Fruit fly (Drosophila melanogaster) S2 (cell line): ENCODE results near the gene gammaSnap2.

Source experiments
- CG8478 ChIP-seq: fragments of >200 bp; optimal IDR thresholded peaks from 2 replicates; lab custom pipeline; 2018
- CTCF ChIP-seq, 2 experiments: fragments of >200 bp; optimal IDR thresholded peaks; 2 replicates each; lab custom pipeline; 2018

Gene gammaSnap2

DNA sequence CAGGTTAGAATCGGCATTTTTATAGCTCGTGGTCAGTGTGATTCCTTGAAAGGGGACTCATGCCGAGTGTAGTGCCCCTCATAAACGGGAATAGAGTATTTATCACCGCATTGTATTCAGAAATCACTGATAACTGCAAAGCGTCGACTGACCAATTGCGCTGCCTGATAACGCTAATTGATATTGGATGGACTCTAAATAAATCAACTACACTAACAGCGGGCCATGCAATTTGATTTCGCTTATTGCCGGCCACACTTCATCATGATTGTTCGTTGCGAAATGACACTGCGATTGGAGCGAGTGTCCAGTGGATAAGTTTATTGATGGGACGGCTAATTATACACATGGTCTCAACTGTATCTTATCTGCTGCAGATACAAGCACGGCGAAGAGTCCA is 1.6 kb downstream of the gammaSnap2 start:
- no peak for TF ChIP-seq CTCF (optimal IDR thresholded peaks at IDR 0.05; lab: Kevin White, UChicago)
- no peak for TF ChIP-seq CG8478

DNA sequence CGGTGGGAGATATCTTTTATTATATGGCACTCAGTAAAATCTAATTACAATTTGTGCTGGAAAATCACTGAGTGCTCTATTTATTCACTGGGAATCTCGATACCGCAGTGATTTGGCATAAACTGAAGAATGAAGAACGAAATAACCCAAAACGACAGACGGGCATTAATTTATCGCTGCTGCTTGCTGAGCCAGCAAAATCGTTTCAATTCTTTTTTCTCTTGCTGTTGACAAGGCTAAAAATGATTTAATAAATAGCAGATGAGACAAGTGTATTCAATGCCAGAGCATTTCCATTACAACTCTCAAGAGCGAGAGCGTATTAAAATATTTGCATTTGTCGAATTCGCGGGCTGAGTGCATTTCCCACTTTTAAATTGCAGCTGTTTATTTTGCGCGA is 5.4 kb downstream of the gammaSnap2 start:
- TF ChIP-seq CTCF (optimal IDR thresholded peaks at IDR 0.05; lab: Kevin White, UChicago) (no peak), CG8478 (no peak)

DNA sequence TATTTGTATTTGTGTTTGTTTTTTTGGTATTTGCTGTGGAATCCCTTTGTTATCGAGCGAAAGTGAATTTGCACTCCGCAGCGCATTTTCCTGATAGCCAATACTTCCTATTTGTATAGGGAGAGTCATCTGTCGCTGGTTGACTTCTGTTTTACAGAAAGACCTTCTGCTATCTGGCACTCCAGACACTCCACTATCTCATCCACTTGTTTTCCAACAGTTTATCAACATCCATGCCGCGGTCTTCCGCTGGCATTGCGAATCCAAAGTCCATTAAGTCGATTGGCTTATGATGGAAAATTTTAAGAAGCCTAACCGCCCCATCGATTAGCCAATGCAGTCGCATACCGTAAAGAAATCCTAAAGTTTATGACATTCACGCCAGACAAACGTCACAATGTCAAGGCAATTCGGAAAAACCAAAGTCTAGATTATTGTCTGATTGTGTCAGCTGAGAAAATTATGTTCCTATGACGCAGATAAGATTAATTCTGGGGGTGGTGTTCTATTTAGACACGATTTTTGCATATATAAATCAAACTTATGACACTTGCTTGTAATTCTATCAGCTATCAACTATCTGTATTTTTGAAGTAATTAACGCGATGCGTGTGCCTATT is 6.2 kb downstream of the gammaSnap2 start:
- TF ChIP-seq CG8478 = no peak
- TF ChIP-seq CTCF (optimal IDR thresholded peaks at IDR 0.05; lab: Kevin White, UChicago) = no peak

DNA sequence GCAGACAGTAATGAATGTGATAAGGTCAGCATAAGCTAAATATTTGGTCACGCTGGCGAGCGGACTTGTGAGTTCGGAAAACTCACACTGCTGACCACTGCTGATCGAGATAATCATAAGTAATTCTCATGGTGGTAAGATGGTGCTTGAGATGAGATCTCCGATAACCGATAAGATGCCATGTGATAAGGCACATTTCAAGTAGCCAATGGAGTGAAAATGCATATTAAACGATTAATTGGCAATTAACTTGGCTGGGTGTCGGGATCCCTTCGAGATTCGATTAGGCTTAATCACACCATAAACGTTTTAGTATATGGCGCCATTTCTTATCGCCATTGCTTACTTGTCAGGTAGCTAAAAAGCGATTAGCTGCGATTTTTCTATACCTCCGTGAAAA is 7.5 kb downstream of the gammaSnap2 start:
- TF ChIP-seq CTCF (optimal IDR thresholded peaks at IDR 0.05; lab: Kevin White, UChicago) = no peak
- TF ChIP-seq CG8478 = no peak

DNA sequence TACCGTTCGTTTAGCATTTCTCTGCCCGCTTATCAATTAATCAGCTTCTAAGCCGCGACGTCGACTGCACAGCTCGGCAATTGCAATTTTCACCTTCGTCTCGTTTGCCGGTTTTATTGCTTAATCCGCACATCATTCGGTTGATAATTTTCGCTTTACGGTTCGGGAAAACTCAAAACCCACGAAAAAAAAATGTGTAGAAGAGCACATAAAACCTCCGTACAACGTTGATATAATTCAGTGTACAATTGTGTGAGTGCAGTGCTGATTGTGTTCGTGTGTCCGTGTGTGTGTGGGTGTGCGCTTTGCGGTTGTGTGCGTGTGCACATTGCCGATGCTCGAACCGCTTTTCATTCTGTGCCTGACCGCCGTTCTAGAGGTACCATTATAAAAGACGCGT is 9.0 kb downstream of the gammaSnap2 start, which contains the start of gene CAH7:
Gene CAH7, plus strand, starts transcription at position 43 of the 400 bp plus-strand sequence.
- no peak for TF ChIP-seq CG8478
- TF ChIP-seq CTCF (optimal IDR thresholded peaks at IDR 0.05; lab: Kevin White, UChicago) = no peak

DNA sequence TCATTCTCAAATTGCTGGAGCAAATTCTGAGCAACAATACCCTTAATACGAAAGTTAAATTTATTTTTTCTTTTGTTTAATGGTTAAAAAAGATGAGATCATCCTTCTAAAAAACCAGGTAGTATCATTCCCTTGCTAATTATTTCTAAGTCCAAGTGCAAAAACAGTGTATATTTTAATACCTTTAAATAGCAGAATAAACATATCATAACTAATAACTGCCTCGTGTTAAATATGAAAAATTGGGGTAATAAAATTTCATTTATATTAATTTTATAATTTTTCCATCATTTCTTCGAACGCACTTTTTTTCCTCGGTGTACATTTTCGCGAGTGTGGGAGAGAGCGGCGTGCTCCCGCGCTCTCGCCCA is 9.4 kb downstream of the gammaSnap2 start:
- TF ChIP-seq CG8478 = no peak
- TF ChIP-seq CTCF (optimal IDR thresholded peaks at IDR 0.05; lab: Kevin White, UChicago) = no peak

DNA sequence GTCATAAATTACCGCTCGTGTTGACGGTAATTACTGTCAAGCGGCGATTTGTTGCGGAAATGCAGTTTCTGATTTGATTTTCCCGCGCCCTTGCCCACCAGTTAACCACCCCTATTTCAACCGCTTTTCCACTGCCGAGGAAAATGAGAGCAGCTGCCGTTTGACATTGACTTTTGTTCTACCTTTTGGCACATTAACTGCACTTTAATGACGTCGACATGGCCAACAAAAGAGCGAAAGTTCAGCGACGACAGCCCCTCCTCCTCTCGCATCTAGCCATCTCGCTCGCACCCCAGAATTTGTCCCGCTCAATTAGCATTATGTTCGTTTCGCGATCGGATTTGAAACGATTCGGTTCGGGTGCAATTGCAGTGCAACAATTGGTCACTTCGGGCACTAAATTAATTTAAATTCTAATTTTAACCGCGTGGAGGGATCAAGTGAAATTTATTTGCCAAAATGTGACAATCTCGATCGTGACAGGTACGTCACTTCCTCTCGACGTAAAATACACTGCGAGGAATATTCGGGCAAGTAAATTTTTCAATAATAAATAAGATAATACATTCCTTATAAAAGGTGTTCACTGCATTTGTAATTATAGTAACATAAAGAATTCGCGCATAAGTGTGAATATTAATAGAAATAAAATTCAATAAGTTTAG is 9.9 kb downstream of the gammaSnap2 start:
- TF ChIP-seq CTCF (optimal IDR thresholded peaks at IDR 0.05; lab: Kevin White, UChicago) (no peak), CG8478 (no peak)

DNA sequence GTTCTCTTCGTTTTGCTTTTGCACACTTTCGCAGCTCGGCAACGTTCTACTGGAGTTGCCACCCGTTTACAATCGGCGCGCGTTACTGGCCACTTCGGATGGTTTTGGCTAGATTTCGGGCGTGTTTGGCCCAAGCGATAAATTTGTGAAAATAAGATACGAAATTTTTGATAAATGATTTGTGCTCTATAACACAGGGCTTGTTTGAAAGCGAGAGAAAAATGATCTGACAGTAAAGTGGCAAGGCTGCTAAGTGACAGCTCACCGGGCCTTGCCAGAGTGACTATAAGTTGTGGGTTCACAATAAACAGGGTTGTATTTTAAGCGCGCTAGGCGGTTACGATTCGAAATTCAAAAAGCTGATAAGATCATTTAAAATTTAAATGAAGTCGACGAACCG is 11.3 kb downstream of the gammaSnap2 start, which contains the start of gene Fmr1:
Gene Fmr1, minus strand, starts transcription at position 184 of the 400 bp plus-strand sequence.
- peak; percentile 40 to 41 for TF ChIP-seq CTCF (optimal IDR thresholded peaks at IDR 0.05; lab: Kevin White, UChicago)
- no peak for TF ChIP-seq CG8478

DNA sequence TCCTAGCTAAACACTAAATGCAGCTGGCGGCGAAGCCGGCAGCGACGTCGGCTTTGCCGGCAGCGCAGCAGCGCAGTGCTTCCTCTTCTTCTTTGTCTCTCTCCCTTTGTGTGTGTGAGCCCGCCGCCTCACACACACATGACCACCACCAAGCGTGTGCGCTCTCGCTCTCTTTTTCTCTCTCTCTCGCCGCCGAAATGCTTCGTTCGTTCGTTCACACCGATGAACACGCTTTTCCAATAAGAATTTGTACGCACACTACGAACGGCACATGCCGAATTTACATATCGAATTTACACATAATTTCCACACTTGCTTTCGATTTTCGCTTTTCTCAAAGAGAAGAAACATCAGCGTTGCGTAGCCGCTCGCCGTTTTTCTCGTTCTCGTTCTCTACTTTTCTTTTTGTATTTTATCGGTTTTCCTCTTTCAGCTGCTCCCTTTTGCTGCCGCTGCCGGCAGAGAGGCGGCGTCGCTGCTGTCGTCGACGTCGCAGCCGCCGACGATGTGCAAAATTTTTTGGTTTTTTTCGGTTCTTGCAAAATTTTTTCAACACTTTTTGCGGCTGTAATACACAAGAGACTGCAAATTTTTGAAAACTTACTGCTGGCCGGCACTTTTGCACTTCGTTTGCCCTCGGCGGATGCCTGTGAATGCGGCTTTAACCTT is 11.9 kb downstream of the gammaSnap2 start:
- TF ChIP-seq CG8478 (no peak), CTCF (optimal IDR thresholded peaks at IDR 0.05; lab: Kevin White, UChicago) (no peak)

DNA sequence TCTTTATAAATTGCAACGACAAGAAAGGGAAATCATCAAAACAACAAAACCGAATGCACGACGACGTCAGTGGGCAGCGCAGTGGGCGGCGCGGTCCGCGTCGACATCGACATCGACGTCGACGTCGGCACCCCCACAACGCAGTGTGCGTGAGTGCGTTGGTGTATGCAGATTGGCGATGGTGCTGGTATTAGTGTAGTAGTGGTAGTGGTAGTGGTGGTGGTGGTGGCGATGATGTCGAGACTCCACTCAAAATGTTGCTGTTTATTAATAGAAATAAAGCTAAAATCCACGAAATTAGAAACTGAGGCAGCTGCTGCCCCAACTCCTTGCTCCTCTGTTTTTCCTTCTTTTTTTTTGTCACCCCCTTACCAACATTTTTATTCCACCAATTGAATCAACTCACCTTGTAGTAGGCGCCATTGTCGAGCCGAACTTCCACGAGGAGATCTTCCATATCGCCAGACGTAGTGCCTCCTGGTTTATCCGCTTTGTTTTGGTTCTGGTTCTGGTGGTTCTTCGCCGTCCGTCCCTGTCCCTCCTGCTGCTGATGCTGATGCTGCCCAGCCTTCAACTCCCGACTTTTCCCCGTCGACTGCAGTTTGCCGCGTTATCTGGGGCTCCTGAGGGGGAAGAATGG is 12.8 kb downstream of the gammaSnap2 start:
- TF ChIP-seq CG8478 (no peak), CTCF (optimal IDR thresholded peaks at IDR 0.05; lab: Kevin White, UChicago) (no peak)

DNA sequence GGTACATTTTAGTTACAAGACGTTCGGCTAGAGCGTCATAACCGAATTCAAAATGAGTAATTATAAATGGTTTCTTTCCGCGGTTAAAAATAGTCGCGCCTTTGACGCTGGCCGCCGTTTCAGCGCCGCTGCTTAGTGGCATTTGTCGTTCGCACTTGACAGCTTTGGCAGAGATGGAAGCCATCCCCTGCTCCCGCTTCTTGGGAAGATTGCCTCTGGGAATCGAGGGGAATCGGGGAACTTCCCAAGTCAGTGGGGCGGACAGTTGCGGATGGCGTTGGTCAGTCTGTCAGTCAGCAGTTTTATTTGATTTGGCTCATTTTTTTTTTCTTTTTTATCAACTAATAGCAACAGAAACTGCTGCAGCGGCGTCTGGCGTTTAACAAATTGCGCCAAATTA is 14.4 kb downstream of the gammaSnap2 start:
- TF ChIP-seq CG8478 (no peak), CTCF (optimal IDR thresholded peaks at IDR 0.05; lab: Kevin White, UChicago) (no peak)

DNA sequence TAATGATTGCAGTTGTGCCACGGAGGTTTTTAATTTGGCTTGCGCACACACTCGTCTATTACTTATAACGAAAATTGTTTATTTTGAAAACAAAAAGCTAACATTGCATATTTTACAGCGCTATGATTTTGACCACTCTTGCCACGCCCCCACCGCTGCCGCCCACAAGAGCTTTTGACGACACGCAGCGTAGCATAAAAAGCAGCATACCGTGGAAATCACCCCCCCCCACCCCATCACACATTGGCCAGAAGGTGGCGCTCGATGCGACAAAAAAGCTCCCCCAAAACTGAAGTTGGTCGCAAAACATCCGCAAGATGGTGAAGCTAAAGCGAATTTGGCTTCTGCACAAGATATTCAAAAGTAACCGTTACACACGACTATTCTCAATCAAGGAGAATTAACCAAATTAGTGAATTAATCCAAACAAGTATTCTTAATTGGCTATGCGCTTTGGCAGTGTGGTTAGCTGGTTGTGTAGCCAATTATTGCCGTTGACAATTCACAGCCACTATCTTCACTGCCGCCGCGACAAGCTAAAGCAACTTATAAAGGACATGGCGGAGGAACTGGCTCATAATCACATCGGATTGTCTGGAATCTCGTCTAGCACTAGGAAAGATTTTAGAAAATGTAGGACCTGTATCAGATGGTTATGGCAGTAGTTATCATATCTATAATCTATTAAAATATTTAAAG is 20.6 kb downstream of the gammaSnap2 start:
- peak; percentile 77 to 78 for TF ChIP-seq CTCF (optimal IDR thresholded peaks at IDR 0.05; lab: Kevin White, UChicago)
- no peak for TF ChIP-seq CG8478

DNA sequence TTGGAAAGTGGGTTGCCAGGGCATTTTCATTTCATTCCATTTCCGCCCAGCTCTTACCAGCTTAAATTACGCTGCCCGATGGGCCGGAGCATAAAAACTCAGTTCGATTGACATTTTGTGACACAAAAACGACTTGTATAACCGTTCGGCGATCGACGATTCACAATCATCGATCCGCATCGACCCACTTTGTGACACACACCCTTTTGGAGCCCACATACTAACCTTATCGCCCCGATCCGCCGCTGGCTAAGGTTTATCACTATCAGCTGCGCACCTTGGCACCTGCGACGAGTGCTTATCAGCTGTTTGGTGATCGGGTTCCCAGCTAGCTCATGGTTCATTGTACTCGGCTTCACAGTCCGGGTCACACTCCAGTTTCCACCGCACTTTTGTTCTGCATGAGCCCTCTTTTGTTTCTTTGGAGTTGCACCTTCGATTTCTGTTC is 21.8 kb downstream of the gammaSnap2 start:
- TF ChIP-seq CTCF (optimal IDR thresholded peaks at IDR 0.05; lab: Kevin White, UChicago) (no peak), CG8478 (no peak)

DNA sequence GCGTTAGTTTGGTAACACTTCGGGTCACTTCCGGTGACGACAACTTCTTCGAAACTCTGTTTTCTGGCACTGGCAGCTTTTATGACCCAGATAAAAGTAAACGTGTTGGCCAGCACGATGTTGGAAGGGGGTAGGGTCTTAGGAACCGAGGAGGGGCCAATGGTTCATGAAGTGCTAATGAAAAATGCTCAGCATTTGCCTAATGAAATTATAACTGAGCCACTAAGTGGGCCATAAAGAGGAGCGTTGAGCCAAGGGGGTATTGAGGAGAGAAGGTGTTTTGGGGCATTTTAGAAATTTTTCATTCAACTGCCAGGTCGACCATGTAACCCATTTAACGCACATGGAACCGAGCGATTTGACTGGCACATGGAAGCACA is 22.9 kb downstream of the gammaSnap2 start:
- TF ChIP-seq CG8478 (no peak), CTCF (optimal IDR thresholded peaks at IDR 0.05; lab: Kevin White, UChicago) (no peak)
